Fruit fly (Drosophila melanogaster) whole organism, embryonic: ENCODE data around the gene CG34409.

ENCODE experiments used
- Awh ChIP-seq: fragments of 200-800 bp; sonication (Bioruptor generic); IDR thresholded peaks from 2 replicates; pipeline ENCODE4, ENCODE4 v1.3.6; 2022; ENCODE audit warnings: missing biosample characterization, missing genetic modification characterization
- CG1024 ChIP-seq: fragments of 200-800 bp; sonication (Bioruptor generic); IDR thresholded peaks from 2 replicates; pipeline ENCODE4 v1.3.6; 2022; ENCODE audit warnings: missing biosample characterization, missing genetic modification characterization
- CG10959 ChIP-seq: fragments of 200-800 bp; sonication (Bioruptor generic); IDR thresholded peaks from 2 replicates; pipeline ENCODE4 v1.3.6; 2022; ENCODE audit warnings: missing biosample characterization, missing genetic modification characterization
- CG12104 ChIP-seq: fragments of 200-800 bp; sonication (Bioruptor generic); optimal IDR thresholded peaks from 3 replicates; lab custom pipeline; 2016; ENCODE audit warnings: missing biosample characterization, missing genetic modification characterization
- CG1233 ChIP-seq: fragments of 200-800 bp; sonication (Bioruptor generic); optimal IDR thresholded peaks from 4 replicates; lab custom pipeline; 2018; ENCODE audit warnings: missing biosample characterization, mild to moderate bottlenecking, missing genetic modification characterization
- CG14050 ChIP-seq: fragments of 200-800 bp; sonication (Bioruptor generic); IDR thresholded peaks from 3 replicates; pipeline ENCODE4 v1.3.6; 2022; ENCODE audit warnings: missing biosample characterization, missing genetic modification characterization
- CG14710 ChIP-seq: fragments of 200-800 bp; sonication (Bioruptor generic); optimal IDR thresholded peaks from 3 replicates; lab custom pipeline; 2019; ENCODE audit warnings: missing biosample characterization, mild to moderate bottlenecking, missing genetic modification characterization, moderate library complexity
- CG15269 ChIP-seq: fragments of 200-800 bp; sonication (Bioruptor generic); optimal IDR thresholded peaks from 2 replicates; lab custom pipeline; 2018; ENCODE audit warnings: missing biosample characterization, mild to moderate bottlenecking, missing genetic modification characterization, moderate library complexity
- CG15601 ChIP-seq: fragments of 200-800 bp; sonication (Bioruptor generic); optimal IDR thresholded peaks from 3 replicates; lab custom pipeline; 2019; ENCODE audit warnings: missing biosample characterization, mild to moderate bottlenecking, missing genetic modification characterization, moderate library complexity
- CG17359 ChIP-seq: fragments of 200-800 bp; sonication (Bioruptor generic); optimal IDR thresholded peaks from 3 replicates; lab custom pipeline; 2018; ENCODE audit warnings: missing biosample characterization, mild to moderate bottlenecking, missing genetic modification characterization, moderate library complexity
- CG17385 ChIP-seq: fragments of 200-800 bp; sonication (Bioruptor generic); optimal IDR thresholded peaks from 3 replicates; lab custom pipeline; 2018; ENCODE audit warnings: missing biosample characterization, mild to moderate bottlenecking, missing genetic modification characterization
- CG17912 ChIP-seq: fragments of 200-800 bp; sonication (Bioruptor generic); optimal IDR thresholded peaks from 2 replicates; lab custom pipeline; 2018; ENCODE audit warnings: missing biosample characterization, mild to moderate bottlenecking, missing genetic modification characterization
- CG2129 ChIP-seq: fragments of 200-800 bp; sonication (Bioruptor generic); IDR thresholded peaks from 2 replicates; pipeline ENCODE4 v1.3.6; 2022; ENCODE audit warnings: missing biosample characterization, missing genetic modification characterization; ENCODE audit not compliant: partially characterized antibody
- CG32532 ChIP-seq: fragments of 200-800 bp; sonication (Bioruptor generic); IDR thresholded peaks from 2 replicates; pipeline ENCODE4 v1.3.6; 2022; ENCODE audit warnings: missing biosample characterization, missing genetic modification characterization
- CG6272 ChIP-seq: fragments of 200-800 bp; sonication (Bioruptor generic); IDR thresholded peaks from 2 replicates; pipeline ENCODE4 v1.3.6; 2022; ENCODE audit warnings: missing biosample characterization, missing genetic modification characterization
- CG8290 ChIP-seq, 3 experiments: fragments of 200-800 bp; sonication (Bioruptor generic); optimal IDR thresholded peaks; 2 replicates each; lab custom pipeline; 2016 to 2019; ENCODE audit warnings: missing biosample characterization in 3 of 3, missing genetic modification characterization in 3 of 3, mild to moderate bottlenecking in 2 of 3, moderate library complexity in 1 of 3
- CG8388 ChIP-seq: fragments of 200-800 bp; sonication (Bioruptor generic); optimal IDR thresholded peaks from 2 replicates; lab custom pipeline; 2019; ENCODE audit warnings: missing biosample characterization, mild to moderate bottlenecking, missing genetic modification characterization, moderate library complexity
- CG9215 ChIP-seq: fragments of 200-800 bp; sonication (Bioruptor generic); IDR thresholded peaks from 2 replicates; pipeline ENCODE4 v1.3.6; 2022; ENCODE audit warnings: missing biosample characterization, missing genetic modification characterization
- CG9609 ChIP-seq: fragments of 200-800 bp; sonication (Bioruptor generic); optimal IDR thresholded peaks from 3 replicates; lab custom pipeline; 2016; ENCODE audit warnings: missing biosample characterization, missing genetic modification characterization
- CG9727 ChIP-seq: fragments of 200-800 bp; sonication (Bioruptor generic); optimal IDR thresholded peaks from 3 replicates; lab custom pipeline; 2017; ENCODE audit warnings: missing biosample characterization, mild to moderate bottlenecking, missing genetic modification characterization
- CoRest ChIP-seq: fragments of 200-800 bp; sonication (Bioruptor generic); optimal IDR thresholded peaks from 3 replicates; lab custom pipeline; 2018; ENCODE audit warnings: missing biosample characterization, mild to moderate bottlenecking, missing genetic modification characterization, moderate library complexity
- Dad ChIP-seq: fragments of 200-800 bp; sonication (Bioruptor generic); optimal IDR thresholded peaks from 3 replicates; lab custom pipeline; 2016; ENCODE audit warnings: missing biosample characterization, missing genetic modification characterization
- Dek ChIP-seq: fragments of 200-800 bp; sonication (Bioruptor generic); optimal IDR thresholded peaks from 3 replicates; lab custom pipeline; 2019; ENCODE audit warnings: missing biosample characterization, mild to moderate bottlenecking, missing genetic modification characterization, moderate library complexity
- Dll ChIP-seq: fragments of 200-800 bp; sonication (Bioruptor generic); IDR thresholded peaks from 4 replicates; pipeline ENCODE4 v1.3.6; 2022; ENCODE audit warnings: missing biosample characterization, missing genetic modification characterization; ENCODE audit not compliant: partially characterized antibody
- Doc2 ChIP-seq: fragments of 200-800 bp; sonication (Bioruptor generic); IDR thresholded peaks from 2 replicates; pipeline ENCODE4 v1.3.6; 2022; ENCODE audit warnings: missing biosample characterization, missing genetic modification characterization
- Drgx ChIP-seq: fragments of 200-800 bp; sonication (Bioruptor generic); IDR thresholded peaks from 2 replicates; pipeline ENCODE4 v1.3.6; 2022; ENCODE audit warnings: missing biosample characterization, missing genetic modification characterization
- E2f2 ChIP-seq: fragments of 200-800 bp; sonication (Bioruptor generic); IDR thresholded peaks from 2 replicates; pipeline ENCODE4 v1.3.6; 2022; ENCODE audit warnings: missing biosample characterization, missing genetic modification characterization
- Fer3 ChIP-seq: fragments of 200-800 bp; sonication (Bioruptor generic); optimal IDR thresholded peaks from 2 replicates; lab custom pipeline; 2018; ENCODE audit warnings: missing biosample characterization, mild to moderate bottlenecking, missing genetic modification characterization, moderate library complexity
- H2.0 ChIP-seq: fragments of 200-800 bp; sonication (Bioruptor generic); IDR thresholded peaks from 2 replicates; pipeline ENCODE4 v1.3.6; 2022; ENCODE audit warnings: missing biosample characterization, missing genetic modification characterization
- Oli ChIP-seq: fragments of 200-800 bp; sonication (Bioruptor generic); optimal IDR thresholded peaks from 2 replicates; lab custom pipeline; 2018; ENCODE audit warnings: missing biosample characterization, mild to moderate bottlenecking, missing genetic modification characterization, moderate library complexity
- Poxn ChIP-seq: fragments of 200-800 bp; sonication (Bioruptor generic); IDR thresholded peaks from 2 replicates; pipeline ENCODE4 v1.3.6; 2022; ENCODE audit warnings: missing biosample characterization, missing genetic modification characterization
- Ssrp ChIP-seq: fragments of 200-800 bp; sonication (Bioruptor generic); optimal IDR thresholded peaks from 2 replicates; lab custom pipeline; 2018; ENCODE audit warnings: missing biosample characterization, mild to moderate bottlenecking, missing genetic modification characterization, moderate library complexity
- Tbp ChIP-seq: fragments of >200 bp; optimal IDR thresholded peaks from 2 replicates; lab custom pipeline; 2018; ENCODE audit warnings: missing biosample characterization, missing genetic modification characterization
- Xrp1 ChIP-seq: fragments of 200-800 bp; sonication (Bioruptor generic); IDR thresholded peaks from 2 replicates; pipeline ENCODE4 v1.3.6; 2022; ENCODE audit warnings: missing biosample characterization, missing genetic modification characterization
- bigmax ChIP-seq: fragments of 200-800 bp; sonication (Bioruptor generic); optimal IDR thresholded peaks from 2 replicates; lab custom pipeline; 2018; ENCODE audit warnings: missing biosample characterization, mild to moderate bottlenecking, missing genetic modification characterization
- chif ChIP-seq, 2 experiments: fragments of 200-800 bp; sonication (Bioruptor generic); optimal IDR thresholded peaks; 3 replicates each; lab custom pipeline; 2016; ENCODE audit warnings: missing biosample characterization in 2 of 2, missing genetic modification characterization in 2 of 2
- chinmo ChIP-seq: fragments of 200-800 bp; sonication (Bioruptor generic); IDR thresholded peaks from 4 replicates; pipeline ENCODE4 v1.3.6; 2022; ENCODE audit warnings: missing biosample characterization, missing genetic modification characterization; ENCODE audit not compliant: partially characterized antibody
- crc ChIP-seq: fragments of 200-800 bp; sonication (Bioruptor generic); optimal IDR thresholded peaks from 2 replicates; lab custom pipeline; 2016; ENCODE audit warnings: missing biosample characterization, missing genetic modification characterization
- emc ChIP-seq: fragments of 200-800 bp; sonication (Bioruptor generic); optimal IDR thresholded peaks from 2 replicates; lab custom pipeline; 2016; ENCODE audit warnings: missing biosample characterization, missing genetic modification characterization
- ems ChIP-seq: fragments of 200-800 bp; sonication (Bioruptor generic); optimal IDR thresholded peaks from 3 replicates; lab custom pipeline; 2016; ENCODE audit warnings: missing biosample characterization, missing genetic modification characterization
- gcm ChIP-seq: fragments of 200-800 bp; sonication (Bioruptor generic); optimal IDR thresholded peaks from 2 replicates; lab custom pipeline; 2019; ENCODE audit warnings: missing biosample characterization, mild to moderate bottlenecking, missing genetic modification characterization, moderate library complexity
- lilli ChIP-seq: fragments of 200-800 bp; sonication (Bioruptor generic); optimal IDR thresholded peaks from 3 replicates; lab custom pipeline; 2016; ENCODE audit warnings: missing biosample characterization, missing genetic modification characterization
- lov ChIP-seq, 2 experiments: fragments of 200-800 bp in 1 of 2; fragments of >200 bp in 1 of 2; sonication (Bioruptor generic) in 1 of 2; IDR thresholded peaks in 1 of 2; optimal IDR thresholded peaks in 1 of 2; 2 replicates in 1 of 2; 3 replicates in 1 of 2; pipeline versions ENCODE4 v1.3.6 to Lab custom; 2017 to 2022; ENCODE audit warnings: missing biosample characterization in 1 of 2, missing genetic modification characterization in 1 of 2
- nerfin-1 ChIP-seq: fragments of 200-800 bp; sonication (Bioruptor generic); optimal IDR thresholded peaks from 3 replicates; lab custom pipeline; 2019; ENCODE audit warnings: missing biosample characterization, mild to moderate bottlenecking, missing genetic modification characterization, moderate library complexity
- pb ChIP-seq: fragments of 200-800 bp; sonication (Bioruptor generic); optimal IDR thresholded peaks from 3 replicates; lab custom pipeline; 2016; ENCODE audit warnings: missing biosample characterization, missing genetic modification characterization
- ro ChIP-seq: fragments of 200-800 bp; sonication (Bioruptor generic); IDR thresholded peaks from 2 replicates; pipeline ENCODE4 v1.3.6; 2022; ENCODE audit warnings: missing biosample characterization, missing genetic modification characterization
- sisA ChIP-seq: fragments of 200-800 bp; sonication (Bioruptor generic); IDR thresholded peaks from 2 replicates; pipeline ENCODE4 v1.3.6; 2022; ENCODE audit warnings: missing biosample characterization, missing genetic modification characterization
- sug ChIP-seq: fragments of 200-800 bp; optimal IDR thresholded peaks from 2 replicates; lab custom pipeline; 2019; ENCODE audit warnings: missing biosample characterization, mild to moderate bottlenecking, missing genetic modification characterization, moderate library complexity
- trh ChIP-seq: fragments of 200-800 bp; sonication (Bioruptor generic); optimal IDR thresholded peaks from 2 replicates; lab custom pipeline; 2016; ENCODE audit warnings: missing biosample characterization, missing genetic modification characterization
- zen ChIP-seq: fragments of 200-800 bp; sonication (Bioruptor generic); optimal IDR thresholded peaks from 3 replicates; lab custom pipeline; 2018; ENCODE audit warnings: missing biosample characterization, mild to moderate bottlenecking, missing genetic modification characterization, moderate library complexity

CG34409 gene

DNA sequence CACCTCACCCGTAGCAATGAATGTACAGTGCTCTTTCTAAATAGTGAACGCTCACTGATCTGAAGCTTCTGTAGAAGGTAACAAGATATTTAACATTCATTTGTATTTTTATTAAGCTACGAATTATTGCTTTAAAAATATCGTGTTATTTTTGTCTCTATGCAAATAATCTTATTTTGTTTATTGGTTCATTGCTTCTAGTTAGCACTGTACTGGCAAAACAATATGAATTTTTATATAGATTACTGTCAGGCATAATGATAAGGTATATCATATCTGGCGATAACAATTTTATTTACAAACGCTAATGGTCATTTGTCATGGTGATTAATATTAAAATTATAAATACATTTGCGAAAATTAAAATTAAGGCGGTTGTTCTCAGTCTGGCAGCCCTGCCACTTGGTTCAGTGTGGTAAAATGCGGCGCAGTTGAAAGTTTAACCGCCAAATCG, 25.4 kb upstream of the CG34409 start, which contains the start of gene CG9471 (continued):
- TF ChIP-seq Awh (GFP tag; lab: Robert Waterston, UW) (peak; percentile 90), CG1024 (GFP tag; lab: Robert Waterston, UW) (peak; percentile 56; the same call in 1 of the 2 replicates), CG17912 (GFP tag; lab: Kevin White, UChicago) (peak; percentile 77), CG6272 (peak; percentile 87), sug (tag; lab: Kevin White, UChicago) (peak; percentile 91), CG14710 (peak; percentile 86), chinmo (GFP tag; lab: Robert Waterston, UW) (no peak), ems (GFP tag; lab: Kevin White, UChicago) (peak; percentile 85), ro (GFP tag; lab: Robert Waterston, UW) (peak; percentile 74), gcm (GFP tag; lab: Kevin White, UChicago) (peak; percentile 94), CG14050 (peak; percentile 90), CG9215 (GFP tag; lab: Robert Waterston, UW) (peak; percentile 87), crc (GFP tag; lab: Kevin White, UChicago) (peak; percentile 85), Dek (peak; percentile 90), bigmax (peak; percentile 1), Ssrp (tag; lab: Kevin White, UChicago) (peak; percentile 87), Dad (GFP tag; lab: Kevin White, UChicago) (peak; percentile 75), CG15269 (peak; percentile 95), CG10959 (GFP tag; lab: Robert Waterston, UW) (peak; percentile 81), pb (peak; percentile 73), CG8388 (GFP tag; lab: Kevin White, UChicago) (peak; percentile 97), CoRest (tag; lab: Kevin White, UChicago) (peak; percentile 91), sisA (peak; percentile 93), lov (optimal IDR thresholded peaks at IDR 0.05; lab: Kevin White, UChicago) (no peak), lov (GFP tag; IDR thresholded peaks at IDR 0.05; lab: Robert Waterston, UW) (peak; percentile 87), CG9609 (GFP tag; lab: Kevin White, UChicago) (peak; percentile 84), CG8290 (GFP tag; optimal IDR thresholded peaks at IDR 0.05; lab: Kevin White, UChicago) (peak; percentile 81), CG8290 (tag; optimal IDR thresholded peaks at IDR 0.05; lab: Kevin White, UChicago) (peak in 1 of 2 experiments; percentile 79), Xrp1 (GFP tag; lab: Robert Waterston, UW) (peak; percentile 95), Drgx (GFP tag; lab: Robert Waterston, UW) (peak; percentile 94), CG15601 (peak; percentile 87), Doc2 (GFP tag; lab: Robert Waterston, UW) (peak; percentile 79), Dll (no peak), Tbp (GFP tag; lab: Kevin White, UChicago) (no peak), nerfin-1 (peak; percentile 80), chif (GFP tag; optimal IDR thresholded peaks at IDR 0.05; lab: Kevin White, UChicago) (peak; percentile 85 to 89), H2.0 (GFP tag; lab: Robert Waterston, UW) (peak; percentile 93), lilli (GFP tag; lab: Kevin White, UChicago) (peak; percentile 96), Poxn (peak; percentile 73), Fer3 (tag; lab: Kevin White, UChicago) (peak; percentile 94), zen (peak; percentile 88), CG17385 (GFP tag; lab: Kevin White, UChicago) (peak; percentile 91), CG1233 (peak; percentile 89), emc (GFP tag; lab: Kevin White, UChicago) (peak; percentile 70), CG9727 (peak; percentile 92), E2f2 (GFP tag; lab: Robert Waterston, UW) (peak; percentile 92), Oli (tag; lab: Kevin White, UChicago) (peak; percentile 89), trh (GFP tag; lab: Kevin White, UChicago) (peak; percentile 69), CG17359 (tag; lab: Kevin White, UChicago) (peak; percentile 92), CG32532 (GFP tag; lab: Robert Waterston, UW) (peak; percentile 94), CG12104 (GFP tag; lab: Kevin White, UChicago) (peak; percentile 85), CG2129 (no peak)
